Worm (Caenorhabditis elegans) whole organism, late embryonic: Measurements from ENCODE around the gene best-20.

Source experiments
- K09A11.1 ChIP-seq: sonication (generic microtip); optimal IDR thresholded peaks from 2 replicates; lab custom pipeline; 2017; ENCODE audit warnings: antibody characterized with exemption, mild to moderate bottlenecking, missing genetic modification characterization, missing compliant biosample characterization; ENCODE audit not compliant: insufficient read depth
- ceh-24 ChIP-seq: sonication (generic microtip); optimal IDR thresholded peaks from 2 replicates; lab custom pipeline; 2016; ENCODE audit warnings: mild to moderate bottlenecking, missing genetic modification characterization, missing compliant biosample characterization
- dmd-4 ChIP-seq: sonication (generic microtip); optimal IDR thresholded peaks from 2 replicates; lab custom pipeline; 2016; ENCODE audit warnings: borderline replicate concordance, missing genetic modification characterization, missing compliant biosample characterization
- fax-1 ChIP-seq: sonication (generic microtip); optimal IDR thresholded peaks from 2 replicates; lab custom pipeline; 2016; ENCODE audit warnings: missing genotype, missing genetic modification characterization, missing compliant biosample characterization
- fkh-6 ChIP-seq: sonication (generic microtip); optimal IDR thresholded peaks from 2 replicates; lab custom pipeline; 2016; ENCODE audit warnings: missing genetic modification characterization, missing compliant biosample characterization
- nfya-1 ChIP-seq: sonication (generic microtip); optimal IDR thresholded peaks from 2 replicates; lab custom pipeline; 2017; ENCODE audit warnings: missing genetic modification characterization, mild to moderate bottlenecking, missing compliant biosample characterization, antibody characterized with exemption, moderate library complexity
- nhr-11 ChIP-seq: fragments of 150-350 bp; optimal IDR thresholded peaks from 2 replicates; lab custom pipeline; 2014; ENCODE audit warnings: missing biosample characterization, missing genetic modification characterization
- pha-4 ChIP-seq: fragments of 150-350 bp; optimal IDR thresholded peaks from 2 replicates; lab custom pipeline; 2018; ENCODE audit warnings: missing biosample characterization, missing genetic modification reagents, missing genetic modification characterization
- sox-4 ChIP-seq: sonication (generic microtip); optimal IDR thresholded peaks from 2 replicates; lab custom pipeline; 2017; ENCODE audit warnings: mild to moderate bottlenecking, missing genetic modification characterization, inconsistent platforms, missing compliant biosample characterization

- no peak for TF ChIP-seq nfya-1 (tag; lab: Kevin White, UChicago)
- no peak for TF ChIP-seq pha-4
- no peak for TF ChIP-seq dmd-4 (tag; lab: Kevin White, UChicago)
- TF ChIP-seq fax-1 (tag; lab: Kevin White, UChicago): no peak
- no peak for TF ChIP-seq sox-4
- TF ChIP-seq nhr-11: no peak
- no peak for TF ChIP-seq K09A11.1 (tag; lab: Kevin White, UChicago)
- TF ChIP-seq fkh-6 (tag; lab: Kevin White, UChicago): no peak
- TF ChIP-seq ceh-24 (tag; lab: Kevin White, UChicago): no peak
These were observed 3.7 kb upstream of the best-20 start for ce11 chrIV:3752276-3752675.
